Fruit fly (Drosophila melanogaster) S2 (cell line): Measurements from ENCODE around the gene CG46508.
"Not testable (repeated sequence)": the region's sequence is repeated elsewhere in the genome, so short reads cannot be mapped to it uniquely, and the experiment has no call there.

Source experiments
- CG8478 ChIP-seq: fragments of >200 bp; optimal IDR thresholded peaks from 2 replicates; lab custom pipeline; 2018
- CTCF ChIP-seq, 2 experiments: fragments of >200 bp; optimal IDR thresholded peaks; 2 replicates each; lab custom pipeline; 2018

CG46508 gene

dm6 chrX:22167355-22167754 is at the start of gene CG46508:
TSS of gene CG46508 (plus strand) at chrX:22167655.
- not testable (repeated sequence) for TF ChIP-seq CTCF (optimal IDR thresholded peaks at IDR 0.05; lab: Kevin White, UChicago); CG8478 (lab: Kevin White, UChicago)

dm6 chrX:22142758-22143157 is 24.7 kb upstream of the CG46508 start, which contains the start of gene CG40813:
TSS of gene CG40813 (plus strand) at chrX:22143058.
- TF ChIP-seq CTCF (optimal IDR thresholded peaks at IDR 0.05; lab: Kevin White, UChicago); CG8478 (lab: Kevin White, UChicago): not testable (repeated sequence)

- TF ChIP-seq CTCF (optimal IDR thresholded peaks at IDR 0.05; lab: Kevin White, UChicago); CG8478 (lab: Kevin White, UChicago): not testable (repeated sequence)
Observed at dm6 chrX:22147489-22147888, 20.0 kb upstream of the CG46508 start, which contains the start of gene CG46504. TSS of gene CG46504 (plus strand) at chrX:22147789.

dm6 chrX:22152542-22152941 is 14.9 kb upstream of the CG46508 start, which contains the start of gene CG46505:
TSS of gene CG46505 (plus strand) at chrX:22152842.
- not testable (repeated sequence) for TF ChIP-seq CTCF (optimal IDR thresholded peaks at IDR 0.05; lab: Kevin White, UChicago); CG8478 (lab: Kevin White, UChicago)

dm6 chrX:22157587-22157986 is 9.9 kb upstream of the CG46508 start, which contains the start of gene CG46506:
TSS of gene CG46506 (plus strand) at chrX:22157887.
- not testable (repeated sequence) for TF ChIP-seq CTCF (optimal IDR thresholded peaks at IDR 0.05; lab: Kevin White, UChicago); CG8478 (lab: Kevin White, UChicago)

- TF ChIP-seq CG8478 (lab: Kevin White, UChicago); CTCF (optimal IDR thresholded peaks at IDR 0.05; lab: Kevin White, UChicago): not testable (repeated sequence)
Observed at dm6 chrX:22162623-22163022, 4.8 kb upstream of the CG46508 start, which contains the start of gene CG46507. TSS of gene CG46507 (plus strand) at chrX:22162923.

dm6 chrX:22172341-22172740 is 4.9 kb downstream of the CG46508 start, which contains the start of gene CG46509:
TSS of gene CG46509 (plus strand) at chrX:22172641.
- TF ChIP-seq CTCF (optimal IDR thresholded peaks at IDR 0.05; lab: Kevin White, UChicago); CG8478 (lab: Kevin White, UChicago): not testable (repeated sequence)

- not testable (repeated sequence) for TF ChIP-seq CTCF (optimal IDR thresholded peaks at IDR 0.05; lab: Kevin White, UChicago); CG8478 (lab: Kevin White, UChicago)
Observed at dm6 chrX:22177205-22177604, 9.8 kb downstream of the CG46508 start, which contains the start of gene CG46510. TSS of gene CG46510 (plus strand) at chrX:22177505.

- TF ChIP-seq CG8478 (lab: Kevin White, UChicago); CTCF (optimal IDR thresholded peaks at IDR 0.05; lab: Kevin White, UChicago): not testable (repeated sequence)
Observed at dm6 chrX:22182193-22182592, 14.7 kb downstream of the CG46508 start, which contains the start of gene CG46511. TSS of gene CG46511 (plus strand) at chrX:22182493.

dm6 chrX:22187070-22187469 is 19.6 kb downstream of the CG46508 start, which contains the start of gene CG46512:
TSS of gene CG46512 (plus strand) at chrX:22187370.
- not testable (repeated sequence) for TF ChIP-seq CG8478 (lab: Kevin White, UChicago); CTCF (optimal IDR thresholded peaks at IDR 0.05; lab: Kevin White, UChicago)

- TF ChIP-seq CTCF (optimal IDR thresholded peaks at IDR 0.05; lab: Kevin White, UChicago); CG8478 (lab: Kevin White, UChicago): not testable (repeated sequence)
Observed at dm6 chrX:22191973-22192372, 24.5 kb downstream of the CG46508 start, which contains the start of gene CG46513. TSS of gene CG46513 (plus strand) at chrX:22192273.

- not testable (repeated sequence) for TF ChIP-seq CTCF (optimal IDR thresholded peaks at IDR 0.05; lab: Kevin White, UChicago); CG8478 (lab: Kevin White, UChicago)
Observed at dm6 chrX:22196874-22197273, 29.4 kb downstream of the CG46508 start, which contains the start of gene CG46514. TSS of gene CG46514 (plus strand) at chrX:22197174.

- TF ChIP-seq CTCF (optimal IDR thresholded peaks at IDR 0.05; lab: Kevin White, UChicago); CG8478 (lab: Kevin White, UChicago): not testable (repeated sequence)
Observed at dm6 chrX:22201883-22202282, 34.4 kb downstream of the CG46508 start, which contains the start of gene CG46515. TSS of gene CG46515 (plus strand) at chrX:22202183.

- not testable (repeated sequence) for TF ChIP-seq CG8478 (lab: Kevin White, UChicago); CTCF (optimal IDR thresholded peaks at IDR 0.05; lab: Kevin White, UChicago)
Observed at dm6 chrX:22212028-22212427, 44.6 kb downstream of the CG46508 start, which contains the start of gene CG46516. TSS of gene CG46516 (plus strand) at chrX:22212328.

dm6 chrX:22217079-22217478 is 49.6 kb downstream of the CG46508 start, which contains the start of gene CG46517:
TSS of gene CG46517 (plus strand) at chrX:22217379.
- TF ChIP-seq CG8478 (lab: Kevin White, UChicago); CTCF (optimal IDR thresholded peaks at IDR 0.05; lab: Kevin White, UChicago): not testable (repeated sequence)
